Worm (Caenorhabditis elegans): Measurements from ENCODE around the gene msp-113.
"Not testable (repeated sequence)": the region's sequence is repeated elsewhere in the genome, so short reads cannot be mapped to it uniquely, and the experiment has no call there.

DNA sequence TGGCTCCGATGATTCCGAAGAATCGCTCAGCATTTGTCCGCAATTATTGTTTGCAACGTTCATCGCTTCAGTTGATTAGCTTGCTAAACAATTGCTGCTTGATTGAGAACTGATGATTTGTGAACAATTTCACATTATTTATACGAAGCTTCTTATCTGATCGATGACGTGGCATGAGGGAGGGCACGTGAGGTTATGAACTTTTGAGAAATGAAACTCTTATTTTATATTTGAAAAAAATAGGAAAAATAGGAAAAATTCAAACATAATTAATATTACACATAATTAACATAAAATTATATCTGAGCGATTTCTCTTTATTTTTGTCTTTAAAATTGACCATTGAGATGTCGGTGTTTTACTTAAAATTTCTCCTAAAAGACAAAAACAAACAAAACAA lies 43.1 kb upstream of the msp-113 start, which contains the start of gene F36H12.10:
- not testable (repeated sequence) for TF ChIP-seq tab-1, T22C8.4, flt-1 (GFP tag; IDR thresholded peaks at IDR 0.05)
